Fruit fly (Drosophila melanogaster): ENCODE results near the gene ATP7.

DNA sequence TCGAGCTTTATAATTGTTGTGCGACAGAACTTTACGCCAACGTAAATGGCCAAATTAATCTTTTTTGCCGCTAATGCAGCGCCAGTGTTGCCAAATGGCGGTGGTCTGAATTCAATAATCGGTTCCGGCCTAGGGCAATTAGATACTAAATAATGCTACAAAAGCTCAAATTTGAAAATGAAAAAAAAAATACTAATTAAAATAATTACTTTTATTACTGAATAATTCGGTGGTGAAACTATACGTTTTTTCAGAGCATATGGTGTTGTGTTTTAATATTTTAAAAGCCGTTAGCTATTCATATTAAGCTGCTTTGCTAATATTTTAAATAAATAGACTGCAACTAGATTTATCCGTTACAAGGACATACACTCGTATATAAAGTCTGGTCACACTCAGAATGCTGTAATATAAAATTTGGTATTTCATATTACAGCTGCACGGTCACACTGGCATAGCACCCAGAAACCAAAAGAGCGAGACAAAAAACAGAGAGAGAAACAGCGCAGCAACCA, 38.3 kb upstream of the ATP7 start, which contains the start of the genes CG1578 and rudhira:
- TF ChIP-seq psq (optimal IDR thresholded peaks at IDR 0.05) (no peak), h (optimal IDR thresholded peaks at IDR 0.05) (no peak)
